Worm (Caenorhabditis elegans) whole organism, L3 larva: ENCODE data around the gene T24F1.4.

Experiments
- R02D3.7 ChIP-seq: fragments of 150-350 bp; optimal IDR thresholded peaks from 2 replicates; lab custom pipeline; 2014; ENCODE audit warnings: missing biosample characterization, missing genetic modification characterization
- ZK546.5 ChIP-seq: sonication (generic microtip); optimal IDR thresholded peaks from 2 replicates; lab custom pipeline; 2017; ENCODE audit warnings: missing biosample characterization, missing genetic modification characterization
- aly-2 ChIP-seq: fragments of 150-350 bp; optimal IDR thresholded peaks from 2 replicates; lab custom pipeline; 2014; ENCODE audit warnings: missing biosample characterization, missing genetic modification characterization
- ama-1 ChIP-seq: fragments of 150-350 bp; optimal IDR thresholded peaks from 2 replicates; lab custom pipeline; 2018
- ceh-28 ChIP-seq: fragments of 150-350 bp; optimal IDR thresholded peaks from 2 replicates; lab custom pipeline; 2014; ENCODE audit warnings: missing biosample characterization, missing genetic modification reagents, missing genetic modification characterization
- ceh-9 ChIP-seq: sonication (generic microtip); optimal IDR thresholded peaks from 2 replicates; lab custom pipeline; 2018; ENCODE audit warnings: missing biosample characterization, missing genetic modification characterization
- egl-27 ChIP-seq: sonication (generic microtip); optimal IDR thresholded peaks from 4 replicates; lab custom pipeline; 2017; ENCODE audit warnings: missing biosample characterization, missing genetic modification reagents, missing genetic modification characterization
- egl-5 ChIP-seq: fragments of 150-350 bp; optimal IDR thresholded peaks from 2 replicates; lab custom pipeline; 2017; ENCODE audit warnings: missing biosample characterization, missing genetic modification reagents, missing genetic modification characterization, inconsistent platforms
- elt-1 ChIP-seq: fragments of 150-350 bp; optimal IDR thresholded peaks from 2 replicates; lab custom pipeline; 2014; ENCODE audit warnings: missing biosample characterization, missing genetic modification characterization
- elt-2 ChIP-seq: sonication (generic microtip); optimal IDR thresholded peaks from 2 replicates; lab custom pipeline; 2016; ENCODE audit warnings: missing genetic modification reagents, mild to moderate bottlenecking, missing genetic modification characterization, missing compliant biosample characterization
- elt-3 ChIP-seq, 3 experiments: fragments of 150-350 bp in 1 of 3; sonication (generic microtip) in 2 of 3; optimal IDR thresholded peaks; 2 replicates in 2 of 3; 4 replicates in 1 of 3; lab custom pipeline; 2014 to 2017; ENCODE audit warnings: missing biosample characterization in 3 of 3, missing genetic modification characterization in 3 of 3
- fkh-10 ChIP-seq: sonication (generic microtip); optimal IDR thresholded peaks from 2 replicates; lab custom pipeline; 2017; ENCODE audit warnings: missing biosample characterization, missing genetic modification reagents, missing genetic modification characterization
- fkh-2 ChIP-seq: fragments of 150-350 bp; optimal IDR thresholded peaks from 2 replicates; lab custom pipeline; 2014; ENCODE audit warnings: missing biosample characterization, missing genetic modification reagents, missing genetic modification characterization
- fos-1 ChIP-seq: fragments of 150-350 bp; optimal IDR thresholded peaks from 2 replicates; lab custom pipeline; 2014; ENCODE audit warnings: missing biosample characterization, missing genetic modification characterization
- hmg-11 ChIP-seq: sonication (generic microtip); optimal IDR thresholded peaks from 2 replicates; lab custom pipeline; 2016; ENCODE audit warnings: missing genetic modification characterization, missing compliant biosample characterization
- jun-1 ChIP-seq: fragments of 150-350 bp; optimal IDR thresholded peaks from 2 replicates; lab custom pipeline; 2014; ENCODE audit warnings: missing biosample characterization, missing genetic modification reagents, missing genetic modification characterization
- lin-15B ChIP-seq: fragments of 150-350 bp; optimal IDR thresholded peaks from 2 replicates; lab custom pipeline; 2014; ENCODE audit warnings: missing biosample characterization, missing genetic modification characterization
- mdl-1 ChIP-seq: fragments of 150-350 bp; optimal IDR thresholded peaks from 2 replicates; lab custom pipeline; 2014; ENCODE audit warnings: missing biosample characterization, missing genetic modification characterization
- nfya-1 ChIP-seq: sonication (generic microtip); optimal IDR thresholded peaks from 2 replicates; lab custom pipeline; 2017; ENCODE audit warnings: missing genetic modification characterization, mild to moderate bottlenecking, missing compliant biosample characterization, antibody characterized with exemption, moderate library complexity; ENCODE audit not compliant: insufficient read depth
- nhr-11 ChIP-seq: fragments of 150-350 bp; optimal IDR thresholded peaks from 2 replicates; lab custom pipeline; 2014; ENCODE audit warnings: missing biosample characterization, missing genetic modification characterization
- nhr-23 ChIP-seq: fragments of 150-350 bp; optimal IDR thresholded peaks from 2 replicates; lab custom pipeline; 2014; ENCODE audit warnings: missing biosample characterization, missing genetic modification reagents, missing genetic modification characterization
- nhr-25 ChIP-seq: sonication (generic microtip); optimal IDR thresholded peaks from 2 replicates; lab custom pipeline; 2017; ENCODE audit warnings: missing biosample characterization, missing genetic modification characterization
- nhr-43 ChIP-seq: sonication (generic microtip); optimal IDR thresholded peaks from 2 replicates; lab custom pipeline; 2016; ENCODE audit warnings: mild to moderate bottlenecking, missing genetic modification characterization, missing compliant biosample characterization; ENCODE audit not compliant: poor library complexity, severe bottlenecking
- nhr-76 ChIP-seq: fragments of 150-350 bp; sonication (generic microtip); optimal IDR thresholded peaks from 5 replicates; lab custom pipeline; 2014; ENCODE audit warnings: missing biosample characterization, missing genetic modification characterization
- nhr-77 ChIP-seq: fragments of 150-350 bp; optimal IDR thresholded peaks from 2 replicates; lab custom pipeline; 2014; ENCODE audit warnings: missing biosample characterization, missing genetic modification characterization
- pha-4 ChIP-seq: fragments of 150-350 bp; optimal IDR thresholded peaks from 2 replicates; lab custom pipeline; 2014; ENCODE audit warnings: missing biosample characterization, missing genetic modification reagents, missing genetic modification characterization
- pqm-1 ChIP-seq: fragments of 150-350 bp; optimal IDR thresholded peaks from 2 replicates; lab custom pipeline; 2017; ENCODE audit warnings: missing biosample characterization, missing genetic modification characterization, inconsistent platforms
- sea-2 ChIP-seq: fragments of 150-350 bp; sonication (generic microtip); optimal IDR thresholded peaks from 4 replicates; lab custom pipeline; 2014; ENCODE audit warnings: missing biosample characterization, missing genetic modification reagents, missing genetic modification characterization
- skn-1 ChIP-seq: fragments of 150-350 bp; optimal IDR thresholded peaks from 2 replicates; lab custom pipeline; 2014; ENCODE audit warnings: missing biosample characterization, missing genetic modification characterization
- snpc-4 ChIP-seq: fragments of 150-350 bp; optimal IDR thresholded peaks from 2 replicates; lab custom pipeline; 2014; ENCODE audit warnings: missing biosample characterization, missing genetic modification characterization
- unc-39 ChIP-seq: sonication (generic microtip); optimal IDR thresholded peaks from 4 replicates; lab custom pipeline; 2017; ENCODE audit warnings: missing biosample characterization, missing genetic modification characterization
- ztf-4 ChIP-seq: fragments of 150-350 bp; optimal IDR thresholded peaks from 2 replicates; lab custom pipeline; 2014; ENCODE audit warnings: missing biosample characterization, missing genetic modification characterization

The T24F1.4 gene

ce11 chrII:11314165-11314564 is at the start of gene T24F1.4:
Gene T24F1.4 (minus strand): TSS chrII:11314265.
- TF ChIP-seq elt-1 (tag; lab: Kevin White, UChicago), result no peak
- TF ChIP-seq elt-3 (tag; optimal IDR thresholded peaks at IDR 0.05; lab: Kevin White, UChicago), result no peak
- TF ChIP-seq R02D3.7 (tag; lab: Kevin White, UChicago), result no peak
- no peak for TF ChIP-seq unc-39 (tag; lab: Kevin White, UChicago)
- TF ChIP-seq egl-27 (tag; lab: Kevin White, UChicago), result no peak
- no peak for TF ChIP-seq egl-5
- no peak for TF ChIP-seq nhr-11 (tag; lab: Kevin White, UChicago)
- TF ChIP-seq ceh-28 (tag; lab: Kevin White, UChicago), result no peak

- TF ChIP-seq jun-1 (tag; lab: Kevin White, UChicago) (no peak), nhr-43 (tag; lab: Kevin White, UChicago) (no peak), ztf-4 (no peak), nfya-1 (tag; lab: Kevin White, UChicago) (no peak), fkh-10 (GFP tag; lab: Kevin White, UChicago) (peak; percentile 95)
- TF ChIP-seq, all 47 proteins: peak for 1
Observed at ce11 chrII:11361751-11362150, 47.7 kb upstream of the T24F1.4 start.

ce11 chrII:11353471-11353870 is 39.4 kb upstream of the T24F1.4 start:
- no peak for TF ChIP-seq nhr-25 (tag; lab: Kevin White, UChicago)
- TF ChIP-seq, all 47 proteins: peak for 0

ce11 chrII:11351599-11351998 is 37.5 kb upstream of the T24F1.4 start, which contains the start of gene clh-2:
Gene clh-2 (plus strand): TSS chrII:11351899.
- no peak for TF ChIP-seq nhr-76 (tag; lab: Kevin White, UChicago)
- no peak for TF ChIP-seq R02D3.7 (tag; lab: Kevin White, UChicago)
- TF ChIP-seq elt-1 (tag; lab: Kevin White, UChicago), result no peak

- TF ChIP-seq unc-39 (tag; lab: Kevin White, UChicago), result no peak
- no peak for TF ChIP-seq pha-4 (tag; lab: Kevin White, UChicago)
Observed at ce11 chrII:11349892-11350291, 35.8 kb upstream of the T24F1.4 start, which contains the start of gene dph-5. Gene dph-5 (plus strand): TSS chrII:11350192.

- TF ChIP-seq nhr-43 (tag; lab: Kevin White, UChicago) (peak; percentile 4), egl-27 (tag; lab: Kevin White, UChicago) (no peak), hmg-11 (tag; lab: Kevin White, UChicago) (peak; percentile 69), R02D3.7 (tag; lab: Kevin White, UChicago) (no peak), nhr-23 (tag; lab: Kevin White, UChicago) (peak; percentile 41), pqm-1 (tag; lab: Kevin White, UChicago) (peak; percentile 15), ceh-9 (tag; lab: Kevin White, UChicago) (no peak), fos-1 (tag; lab: Kevin White, UChicago) (no peak), jun-1 (tag; lab: Kevin White, UChicago) (peak; percentile 33), nhr-77 (tag; lab: Kevin White, UChicago) (no peak), fkh-2 (no peak), lin-15B (peak; percentile 25), ZK546.5 (tag; lab: Kevin White, UChicago) (no peak), elt-2 (tag; lab: Kevin White, UChicago) (peak; percentile 48), egl-5 (peak; percentile 68), sea-2 (GFP tag; lab: Kevin White, UChicago) (no peak), nhr-76 (tag; lab: Kevin White, UChicago) (no peak), aly-2 (tag; lab: Kevin White, UChicago) (no peak), pha-4 (tag; lab: Kevin White, UChicago) (peak; percentile 56), nfya-1 (tag; lab: Kevin White, UChicago) (peak; percentile 66), fkh-10 (GFP tag; lab: Kevin White, UChicago) (peak; percentile 30), nhr-25 (tag; lab: Kevin White, UChicago) (peak; percentile 46), ceh-28 (tag; lab: Kevin White, UChicago) (peak; percentile 51), mdl-1 (peak; percentile 11), ama-1 (lab: Kevin White, UChicago) (no peak), snpc-4 (peak; percentile 57), nhr-11 (tag; lab: Kevin White, UChicago) (peak; percentile 25), skn-1 (peak; percentile 94)
Observed at ce11 chrII:11347878-11348556, 34.0 kb upstream of the T24F1.4 start, which contains the start of the genes B0491.6 and pigm-1. Gene B0491.6 (minus strand): TSS chrII:11348343. Gene pigm-1 (plus strand): TSS chrII:11348445.
